Fruit fly (Drosophila melanogaster) whole organism, embryonic: ENCODE measurements around the gene Noa36.

Experiments used
- ATbp ChIP-seq: fragments of 200-800 bp; sonication (Bioruptor generic); optimal IDR thresholded peaks from 2 replicates; lab custom pipeline; 2017; ENCODE audit warnings: missing biosample characterization, mild to moderate bottlenecking, missing genetic modification characterization, missing genetic modification reagents
- Adf1 ChIP-seq: fragments of 200-800 bp; sonication (Bioruptor generic); IDR thresholded peaks from 2 replicates; pipeline ENCODE4 v1.3.6; 2022; ENCODE audit warnings: missing biosample characterization, missing genetic modification characterization
- Atf3 ChIP-seq: fragments of 200-800 bp; sonication (Bioruptor generic); optimal IDR thresholded peaks from 3 replicates; lab custom pipeline; 2016; ENCODE audit warnings: missing biosample characterization, missing genetic modification characterization
- Awh ChIP-seq: fragments of 200-800 bp; sonication (Bioruptor generic); IDR thresholded peaks from 2 replicates; pipeline ENCODE4, ENCODE4 v1.3.6; 2022; ENCODE audit warnings: missing biosample characterization, missing genetic modification characterization
- CG10366 ChIP-seq: fragments of 200-800 bp; sonication (Bioruptor generic); IDR thresholded peaks from 2 replicates; pipeline ENCODE4 v1.3.6; 2022; ENCODE audit warnings: missing biosample characterization, missing genetic modification characterization
- CG12299 ChIP-seq: fragments of 200-800 bp; sonication (Bioruptor generic); optimal IDR thresholded peaks from 2 replicates; lab custom pipeline; 2018; ENCODE audit warnings: missing biosample characterization, mild to moderate bottlenecking, missing genetic modification characterization
- CG1233 ChIP-seq: fragments of 200-800 bp; sonication (Bioruptor generic); optimal IDR thresholded peaks from 4 replicates; lab custom pipeline; 2018; ENCODE audit warnings: missing biosample characterization, mild to moderate bottlenecking, missing genetic modification characterization
- CG14965 ChIP-seq: fragments of 200-800 bp; sonication (Bioruptor generic); optimal IDR thresholded peaks from 2 replicates; lab custom pipeline; 2016; ENCODE audit warnings: missing biosample characterization, missing genetic modification characterization, borderline replicate concordance
- CG1529 ChIP-seq: fragments of 200-800 bp; sonication (Bioruptor generic); optimal IDR thresholded peaks from 3 replicates; lab custom pipeline; 2018; ENCODE audit warnings: missing biosample characterization, missing genetic modification characterization
- CG17568 ChIP-seq: fragments of 200-800 bp; sonication (Bioruptor generic); optimal IDR thresholded peaks from 2 replicates; lab custom pipeline; 2018; ENCODE audit warnings: missing biosample characterization, mild to moderate bottlenecking, missing genetic modification characterization, moderate library complexity
- CG17829 ChIP-seq: fragments of 200-800 bp; optimal IDR thresholded peaks from 2 replicates; lab custom pipeline; 2019; ENCODE audit warnings: missing biosample characterization, mild to moderate bottlenecking, missing genetic modification characterization, moderate library complexity
- CG30431 ChIP-seq: fragments of 200-800 bp; sonication (Bioruptor generic); optimal IDR thresholded peaks from 2 replicates; lab custom pipeline; 2017; ENCODE audit warnings: missing biosample characterization, missing genetic modification characterization
- CG31365 ChIP-seq: fragments of 200-800 bp; sonication (Bioruptor generic); optimal IDR thresholded peaks from 2 replicates; lab custom pipeline; 2018; ENCODE audit warnings: missing biosample characterization, mild to moderate bottlenecking, missing genetic modification characterization
- CG32532 ChIP-seq: fragments of 200-800 bp; sonication (Bioruptor generic); IDR thresholded peaks from 2 replicates; pipeline ENCODE4 v1.3.6; 2022; ENCODE audit warnings: missing biosample characterization, missing genetic modification characterization
- CG3281 ChIP-seq: fragments of 200-800 bp; sonication (Bioruptor generic); optimal IDR thresholded peaks from 3 replicates; lab custom pipeline; 2017; ENCODE audit warnings: missing biosample characterization, mild to moderate bottlenecking, missing genetic modification characterization
- CG33213 ChIP-seq: fragments of 200-800 bp; sonication (Bioruptor generic); optimal IDR thresholded peaks from 3 replicates; lab custom pipeline; 2016; ENCODE audit warnings: missing biosample characterization, missing genetic modification characterization
- CG3407 ChIP-seq: fragments of 200-800 bp; sonication (Bioruptor generic); optimal IDR thresholded peaks from 2 replicates; lab custom pipeline; 2018; ENCODE audit warnings: missing biosample characterization, mild to moderate bottlenecking, missing genetic modification characterization
- CG3726 ChIP-seq: fragments of 200-800 bp; sonication (Bioruptor generic); IDR thresholded peaks from 3 replicates; pipeline ENCODE4, ENCODE4 v1.3.6; 2022; ENCODE audit warnings: missing biosample characterization, missing genetic modification characterization
- CG4360 ChIP-seq: fragments of 200-800 bp; sonication (Bioruptor generic); IDR thresholded peaks from 2 replicates; pipeline ENCODE4 v1.3.6; 2022; ENCODE audit warnings: missing biosample characterization, missing genetic modification characterization
- CG4707 ChIP-seq: fragments of 200-800 bp; sonication (Bioruptor generic); optimal IDR thresholded peaks from 2 replicates; lab custom pipeline; 2018; ENCODE audit warnings: missing biosample characterization, mild to moderate bottlenecking, missing genetic modification characterization, moderate library complexity
- CG6854 ChIP-seq: fragments of 200-800 bp; sonication (Bioruptor generic); optimal IDR thresholded peaks from 3 replicates; lab custom pipeline; 2017; ENCODE audit warnings: missing biosample characterization, mild to moderate bottlenecking, missing genetic modification characterization
- CG7357 ChIP-seq: fragments of 200-800 bp; sonication (Bioruptor generic); IDR thresholded peaks from 3 replicates; pipeline ENCODE4 v1.3.6; 2022; ENCODE audit warnings: missing biosample characterization, missing genetic modification characterization
- CG8281 ChIP-seq: fragments of 200-800 bp; sonication (Bioruptor generic); optimal IDR thresholded peaks from 2 replicates; lab custom pipeline; 2018; ENCODE audit warnings: missing biosample characterization, mild to moderate bottlenecking, missing genetic modification characterization, moderate library complexity
- CTCF ChIP-seq: fragments of 200-800 bp; sonication (Bioruptor generic); optimal IDR thresholded peaks from 2 replicates; lab custom pipeline; 2017; ENCODE audit warnings: missing biosample characterization, mild to moderate bottlenecking, missing genetic modification characterization, moderate library complexity
- CoRest ChIP-seq: fragments of 200-800 bp; sonication (Bioruptor generic); optimal IDR thresholded peaks from 3 replicates; lab custom pipeline; 2018; ENCODE audit warnings: missing biosample characterization, mild to moderate bottlenecking, missing genetic modification characterization, moderate library complexity
- D ChIP-seq, 2 experiments: fragments of 200-800 bp in 1 of 2; fragments of >200 bp in 1 of 2; sonication (Bioruptor generic) in 1 of 2; optimal IDR thresholded peaks; 2 replicates in 1 of 2; 3 replicates in 1 of 2; lab custom pipeline; 2017; ENCODE audit warnings: mild to moderate bottlenecking in 1 of 2, missing biosample characterization in 1 of 2, missing genetic modification characterization in 1 of 2, missing genetic modification reagents in 1 of 2
- Doc3 ChIP-seq: fragments of 200-800 bp; sonication (Bioruptor generic); IDR thresholded peaks from 3 replicates; pipeline ENCODE4 v1.3.6; 2022; ENCODE audit warnings: missing biosample characterization, missing genetic modification characterization; ENCODE audit not compliant: partially characterized antibody
- E2f1 ChIP-seq: fragments of 200-800 bp; sonication (Bioruptor generic); IDR thresholded peaks from 2 replicates; pipeline ENCODE4 v1.3.6; 2022; ENCODE audit warnings: missing biosample characterization, missing genetic modification characterization
- Hey ChIP-seq: fragments of 200-800 bp; sonication (Bioruptor generic); optimal IDR thresholded peaks from 3 replicates; lab custom pipeline; 2018; ENCODE audit warnings: missing biosample characterization, mild to moderate bottlenecking, missing genetic modification characterization
- NfI ChIP-seq: fragments of 200-800 bp; sonication (Bioruptor generic); optimal IDR thresholded peaks from 3 replicates; lab custom pipeline; 2018; ENCODE audit warnings: missing biosample characterization, mild to moderate bottlenecking, missing genetic modification characterization, moderate library complexity
- Side ChIP-seq: fragments of 200-800 bp; sonication (Bioruptor generic); optimal IDR thresholded peaks from 2 replicates; lab custom pipeline; 2016; ENCODE audit warnings: missing biosample characterization, missing genetic modification characterization
- Taf1 ChIP-seq: fragments of 200-800 bp; sonication (Bioruptor generic); IDR thresholded peaks from 2 replicates; pipeline ENCODE4 v1.3.6; 2022; ENCODE audit warnings: missing biosample characterization, missing genetic modification characterization
- YL-1 ChIP-seq: fragments of 200-800 bp; sonication (Bioruptor generic); optimal IDR thresholded peaks from 3 replicates; lab custom pipeline; 2017; ENCODE audit warnings: missing biosample characterization, mild to moderate bottlenecking, missing genetic modification characterization
- al ChIP-seq: fragments of 200-800 bp; sonication (Bioruptor generic); IDR thresholded peaks from 2 replicates; pipeline ENCODE4 v1.3.6; 2022; ENCODE audit warnings: missing biosample characterization, missing genetic modification characterization
- bbx ChIP-seq: fragments of 200-800 bp; sonication (Bioruptor generic); IDR thresholded peaks from 2 replicates; pipeline ENCODE4 v1.3.6; 2022; ENCODE audit warnings: missing biosample characterization, missing genetic modification characterization; ENCODE audit not compliant: partially characterized antibody
- bowl ChIP-seq: fragments of 200-800 bp; sonication (Bioruptor generic); IDR thresholded peaks from 2 replicates; pipeline ENCODE4 v1.3.6; 2022; ENCODE audit warnings: missing biosample characterization, missing genetic modification characterization
- fd96Cb ChIP-seq: fragments of 200-800 bp; sonication (Bioruptor generic); optimal IDR thresholded peaks from 2 replicates; lab custom pipeline; 2018; ENCODE audit warnings: missing biosample characterization, mild to moderate bottlenecking, missing genetic modification characterization, moderate library complexity
- gce ChIP-seq: fragments of 200-800 bp; sonication (Bioruptor generic); IDR thresholded peaks from 3 replicates; pipeline ENCODE4 v1.3.6; 2022; ENCODE audit warnings: missing biosample characterization, missing genetic modification characterization
- hb ChIP-seq: fragments of 200-800 bp; sonication (Bioruptor generic); IDR thresholded peaks from 3 replicates; pipeline ENCODE4 v1.3.6; 2022; ENCODE audit warnings: missing biosample characterization, missing genetic modification characterization; ENCODE audit not compliant: partially characterized antibody
- her ChIP-seq: fragments of 200-800 bp; sonication (Bioruptor generic); optimal IDR thresholded peaks from 2 replicates; lab custom pipeline; 2016; ENCODE audit warnings: missing biosample characterization, missing genetic modification characterization
- ind ChIP-seq: fragments of 200-800 bp; sonication (Bioruptor generic); optimal IDR thresholded peaks from 3 replicates; lab custom pipeline; 2016; ENCODE audit warnings: missing biosample characterization, missing genetic modification characterization
- kni ChIP-seq: fragments of 200-800 bp; sonication (Bioruptor generic); optimal IDR thresholded peaks from 3 replicates; lab custom pipeline; 2017; ENCODE audit warnings: mild to moderate bottlenecking, missing biosample characterization, missing genetic modification reagents, missing genetic modification characterization
- mam ChIP-seq: fragments of 200-800 bp; sonication (Bioruptor generic); optimal IDR thresholded peaks from 3 replicates; lab custom pipeline; 2016; ENCODE audit warnings: missing biosample characterization, missing genetic modification characterization
- pan ChIP-seq, 4 experiments: fragments of >200 bp in 3 of 4; fragments of 200-800 bp in 1 of 4; sonication (Bioruptor generic) in 1 of 4; optimal IDR thresholded peaks in 3 of 4; IDR thresholded peaks in 1 of 4; 2 replicates each; pipeline versions ENCODE4 v1.3.6 to Lab custom; 2017 to 2022; ENCODE audit warnings: missing biosample characterization in 2 of 4, missing genetic modification characterization in 2 of 4, mixed read lengths in 1 of 4
- pfk ChIP-seq: fragments of 200-800 bp; sonication (Bioruptor generic); optimal IDR thresholded peaks from 2 replicates; lab custom pipeline; 2018; ENCODE audit warnings: missing biosample characterization, mild to moderate bottlenecking, missing genetic modification characterization, moderate library complexity
- sens ChIP-seq: fragments of 200-800 bp; sonication (Bioruptor generic); peaks from one replicate; lab custom pipeline; 2016; ENCODE audit warnings: missing biosample characterization, missing genetic modification characterization
- sens-2 ChIP-seq: fragments of 200-800 bp; sonication (Bioruptor generic); IDR thresholded peaks from 2 replicates; pipeline ENCODE4 v1.3.6; 2022; ENCODE audit warnings: missing biosample characterization, missing genetic modification characterization
- slou ChIP-seq: fragments of 200-800 bp; sonication (Bioruptor generic); optimal IDR thresholded peaks from 3 replicates; lab custom pipeline; 2016; ENCODE audit warnings: missing biosample characterization, missing genetic modification characterization
- wdn ChIP-seq: fragments of 200-800 bp; sonication (Bioruptor generic); IDR thresholded peaks from 2 replicates; pipeline ENCODE4 v1.3.6; 2022; ENCODE audit warnings: missing biosample characterization, missing genetic modification characterization
- zfh2 ChIP-seq: fragments of 200-800 bp; sonication (Bioruptor generic); optimal IDR thresholded peaks from 2 replicates; lab custom pipeline; 2016; ENCODE audit warnings: missing biosample characterization, missing genetic modification characterization

Gene Noa36

DNA sequence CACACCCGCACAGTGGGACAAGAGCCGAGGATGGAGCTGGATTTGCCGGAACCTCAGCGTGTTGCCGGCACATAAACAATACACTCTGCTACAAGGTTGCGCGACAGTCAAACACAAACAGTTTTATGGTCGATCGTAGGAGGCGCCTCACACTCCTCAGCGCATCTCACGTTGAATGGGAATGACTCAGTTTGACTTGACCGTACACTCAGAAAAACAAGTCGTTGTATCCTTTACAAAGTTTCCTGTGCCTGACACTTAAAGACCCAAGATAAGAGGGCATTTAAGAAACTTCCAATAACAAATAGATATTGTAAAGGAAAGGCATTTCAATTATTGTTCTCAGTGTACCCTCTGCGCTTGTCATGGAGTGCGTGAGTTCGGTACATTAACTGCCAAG lies 32.7 kb upstream of the Noa36 start (continued):
- TF ChIP-seq YL-1 (GFP tag; lab: Kevin White, UChicago): no peak
- TF ChIP-seq her (GFP tag; lab: Kevin White, UChicago): peak; percentile 58
- peak; percentile 4 for TF ChIP-seq NfI
- TF ChIP-seq CG33213 (GFP tag; lab: Kevin White, UChicago): peak; percentile 30
- TF ChIP-seq CG17829 (tag; lab: Kevin White, UChicago): peak; percentile 55
- TF ChIP-seq CG1233: peak; percentile 66
- TF ChIP-seq pan (optimal IDR thresholded peaks at IDR 0.05; lab: Kevin White, UChicago): no peak
- TF ChIP-seq pan (GFP tag; optimal IDR thresholded peaks at IDR 0.05 in 1 of 2, IDR thresholded peaks at IDR 0.05 in 1 of 2): peak in 1 of 2 experiments; percentile 45
- peak; percentile 72 for TF ChIP-seq ind (GFP tag; lab: Kevin White, UChicago)
- TF ChIP-seq CTCF (GFP tag; lab: Kevin White, UChicago): no peak
- no peak for TF ChIP-seq CG8281 (tag; lab: Kevin White, UChicago)
- TF ChIP-seq sens-2 (GFP tag; lab: Robert Waterston, UW): no peak
- TF ChIP-seq Adf1 (GFP tag; lab: Robert Waterston, UW): no peak
- TF ChIP-seq gce (GFP tag; lab: Robert Waterston, UW): no peak
- 0 out of 2 replicates have a peak, but pooled peaks have one; percentile 32 for TF ChIP-seq Awh (GFP tag; lab: Robert Waterston, UW)
- TF ChIP-seq CG32532: peak; percentile 61
- TF ChIP-seq CG4360 (GFP tag; lab: Robert Waterston, UW): no peak
- TF ChIP-seq hb (GFP tag; lab: Robert Waterston, UW): no peak
- peak; percentile 46 for TF ChIP-seq slou (GFP tag; lab: Kevin White, UChicago)
- TF ChIP-seq Side: peak; percentile 50
- TF ChIP-seq CG3407 (GFP tag; lab: Kevin White, UChicago): peak; percentile 6
- TF ChIP-seq ATbp: peak; percentile 13
- TF ChIP-seq bowl (GFP tag; lab: Robert Waterston, UW): no peak
- TF ChIP-seq CG7357 (GFP tag; lab: Robert Waterston, UW): 0 out of 3 replicates have a peak, but pooled peaks have one; percentile 17
- TF ChIP-seq wdn: no peak
- peak; percentile 46 for TF ChIP-seq mam (GFP tag; lab: Kevin White, UChicago)
- peak; percentile 7 for TF ChIP-seq CG4707 (GFP tag; lab: Kevin White, UChicago)
- TF ChIP-seq sens (GFP tag; lab: Kevin White, UChicago): peak; percentile 87
- no peak for TF ChIP-seq kni (GFP tag; lab: Kevin White, UChicago)
- TF ChIP-seq Doc3: no peak
- TF ChIP-seq bbx (GFP tag; lab: Robert Waterston, UW): no peak
- TF ChIP-seq D (optimal IDR thresholded peaks at IDR 0.05; lab: Kevin White, UChicago): peak; percentile 8
- TF ChIP-seq D (GFP tag; optimal IDR thresholded peaks at IDR 0.05; lab: Kevin White, UChicago): peak; percentile 62
- no peak for TF ChIP-seq CG6854 (GFP tag; lab: Kevin White, UChicago)
- peak; percentile 26 for TF ChIP-seq CoRest (tag; lab: Kevin White, UChicago)
- TF ChIP-seq CG3726 (GFP tag; lab: Robert Waterston, UW): peak; percentile 72; the same call in 2 of the 3 replicates
- peak; percentile 49 for TF ChIP-seq CG3281 (GFP tag; lab: Kevin White, UChicago)
- TF ChIP-seq CG17568 (GFP tag; lab: Kevin White, UChicago): no peak
- TF ChIP-seq pfk (GFP tag; lab: Kevin White, UChicago): no peak
- TF ChIP-seq CG12299 (tag; lab: Kevin White, UChicago): no peak
- TF ChIP-seq al (GFP tag; lab: Robert Waterston, UW): peak; percentile 31; the same call in 1 of the 2 replicates
- no peak for TF ChIP-seq CG1529 (GFP tag; lab: Kevin White, UChicago)
- TF ChIP-seq Atf3 (GFP tag; lab: Kevin White, UChicago): no peak
- peak; percentile 34 for TF ChIP-seq CG30431 (GFP tag; lab: Kevin White, UChicago)
- TF ChIP-seq Taf1 (GFP tag; lab: Robert Waterston, UW): no peak
- TF ChIP-seq E2f1 (GFP tag; lab: Robert Waterston, UW): peak; percentile 19; the same call in 1 of the 2 replicates
- no peak for TF ChIP-seq Hey (tag; lab: Kevin White, UChicago)
- TF ChIP-seq zfh2 (GFP tag; lab: Kevin White, UChicago): peak; percentile 16
- TF ChIP-seq CG14965 (GFP tag; lab: Kevin White, UChicago): no peak
- TF ChIP-seq fd96Cb (tag; lab: Kevin White, UChicago): peak; percentile 67
- TF ChIP-seq CG31365 (tag; lab: Kevin White, UChicago): no peak
- TF ChIP-seq CG10366 (GFP tag; lab: Robert Waterston, UW): peak; percentile 51; the same call in 1 of the 2 replicates
